Worm (Caenorhabditis elegans) whole organism, young adult: ENCODE data around the gene melo-3.
"Not testable (repeated sequence)": the region's sequence is repeated elsewhere in the genome, so short reads cannot be mapped to it uniquely, and the experiment has no call there.

Source experiments
- B0035.1 ChIP-seq: sonication (generic microtip); optimal IDR thresholded peaks from 2 replicates; lab custom pipeline; 2016; ENCODE audit warnings: missing genetic modification characterization, mild to moderate bottlenecking, missing compliant biosample characterization, missing genotype, missing genetic modification reagents
- B0261.1 ChIP-seq: sonication (generic microtip); optimal IDR thresholded peaks from 2 replicates; lab custom pipeline; 2016; ENCODE audit warnings: mild to moderate bottlenecking, missing genetic modification characterization, moderate library complexity, missing compliant biosample characterization
- B0336.3 ChIP-seq: fragments of 200-800 bp; sonication (Bioruptor generic); IDR thresholded peaks from 2 replicates; pipeline ENCODE4 v1.3.6; 2022; ENCODE audit warnings: missing genetic modification characterization, missing compliant biosample characterization
- D2030.7 ChIP-seq: fragments of 200-800 bp; sonication (Bioruptor generic); IDR thresholded peaks from 2 replicates; pipeline ENCODE4 v1.3.6; 2022; ENCODE audit warnings: missing genetic modification reagents, missing genetic modification characterization, missing compliant biosample characterization
- F33H1.4 ChIP-seq: fragments of 200-800 bp; sonication (Bioruptor generic); IDR thresholded peaks from 2 replicates; pipeline ENCODE4 v1.3.6; 2022; ENCODE audit warnings: missing genetic modification reagents, missing genetic modification characterization, missing compliant biosample characterization
- F49E8.2 ChIP-seq: sonication (generic microtip); optimal IDR thresholded peaks from 3 replicates; lab custom pipeline; 2017; ENCODE audit warnings: missing genetic modification characterization, mild to moderate bottlenecking, missing compliant biosample characterization, antibody characterized with exemption, moderate library complexity; ENCODE audit not compliant: insufficient read depth
- K11D2.4 ChIP-seq: fragments of 200-800 bp; sonication (Bioruptor generic); IDR thresholded peaks from 2 replicates; pipeline ENCODE4 v1.3.6; 2022; ENCODE audit warnings: missing genetic modification reagents, missing genetic modification characterization, missing compliant biosample characterization
- T26A5.8 ChIP-seq: sonication (generic microtip); optimal IDR thresholded peaks from 2 replicates; lab custom pipeline; 2016; ENCODE audit warnings: missing genetic modification characterization, missing compliant biosample characterization
- Y53F4B.3 ChIP-seq: fragments of 200-800 bp; sonication (Bioruptor generic); IDR thresholded peaks from 2 replicates; pipeline ENCODE4 v1.3.6; 2022; ENCODE audit warnings: missing genetic modification reagents, missing genetic modification characterization, missing compliant biosample characterization
- Y56A3A.18 ChIP-seq: fragments of 200-800 bp; sonication (Bioruptor generic); IDR thresholded peaks from 2 replicates; pipeline ENCODE4 v1.3.6; 2022; ENCODE audit warnings: missing genetic modification reagents, missing genetic modification characterization, missing compliant biosample characterization
- Y95B8A.8 ChIP-seq: fragments of 200-800 bp; sonication (Bioruptor generic); IDR thresholded peaks from 2 replicates; pipeline ENCODE4 v1.3.6; 2022; ENCODE audit warnings: missing genetic modification reagents, missing genetic modification characterization, missing compliant biosample characterization
- akir-1 ChIP-seq: fragments of 200-800 bp; sonication (Bioruptor generic); optimal IDR thresholded peaks from 2 replicates; lab custom pipeline; 2018; ENCODE audit warnings: mild to moderate bottlenecking, missing genetic modification characterization, moderate library complexity, missing compliant biosample characterization
- aptf-3 ChIP-seq: fragments of 200-800 bp; sonication (Bioruptor generic); IDR thresholded peaks from 2 replicates; pipeline ENCODE4 v1.3.6; 2022; ENCODE audit warnings: missing genetic modification characterization, missing compliant biosample characterization
- attf-3 ChIP-seq: fragments of 200-800 bp; sonication (Bioruptor generic); conservative IDR thresholded peaks from 2 replicates; pipeline ENCODE4 v1.3.6; 2022; ENCODE audit warnings: missing genetic modification reagents, missing genetic modification characterization, missing compliant biosample characterization
- attf-5 ChIP-seq: fragments of 200-800 bp; sonication (Bioruptor generic); optimal IDR thresholded peaks from 2 replicates; lab custom pipeline; 2018; ENCODE audit warnings: mild to moderate bottlenecking, missing genetic modification characterization, missing compliant biosample characterization
- cebp-2 ChIP-seq: fragments of 200-800 bp; sonication (Bioruptor generic); IDR thresholded peaks from 2 replicates; pipeline ENCODE4 v1.3.6; 2022; ENCODE audit warnings: missing genetic modification characterization, missing compliant biosample characterization
- ceh-27 ChIP-seq: fragments of 200-800 bp; sonication (Bioruptor generic); optimal IDR thresholded peaks from 2 replicates; lab custom pipeline; 2018; ENCODE audit warnings: mild to moderate bottlenecking, missing genetic modification characterization, moderate library complexity, missing compliant biosample characterization
- ceh-79 ChIP-seq: sonication (generic microtip); optimal IDR thresholded peaks from 2 replicates; lab custom pipeline; 2017; ENCODE audit warnings: mild to moderate bottlenecking, missing genetic modification characterization, missing compliant biosample characterization
- die-1 ChIP-seq: sonication (generic microtip); optimal IDR thresholded peaks from 2 replicates; lab custom pipeline; 2016; ENCODE audit warnings: missing genotype, mild to moderate bottlenecking, missing genetic modification characterization, missing compliant biosample characterization
- dox-1 ChIP-seq: fragments of 200-800 bp; sonication (Bioruptor generic); IDR thresholded peaks from 2 replicates; pipeline ENCODE4 v1.3.6; 2022; ENCODE audit warnings: missing genetic modification reagents, missing genetic modification characterization, missing compliant biosample characterization
- fkh-3 ChIP-seq: sonication (generic microtip); optimal IDR thresholded peaks from 2 replicates; lab custom pipeline; 2016; ENCODE audit warnings: mild to moderate bottlenecking, missing genetic modification characterization, missing compliant biosample characterization
- hmg-20 ChIP-seq: fragments of 200-800 bp; sonication (Bioruptor generic); IDR thresholded peaks from 2 replicates; pipeline ENCODE4 v1.3.6; 2022; ENCODE audit warnings: missing genetic modification reagents, missing genetic modification characterization, missing compliant biosample characterization
- hrde-1 ChIP-seq: sonication (generic microtip); optimal IDR thresholded peaks from 2 replicates; lab custom pipeline; 2016; ENCODE audit warnings: missing genetic modification characterization, mild to moderate bottlenecking, missing compliant biosample characterization, moderate library complexity, missing genotype, missing genetic modification reagents, borderline replicate concordance
- lag-1 ChIP-seq: fragments of 200-800 bp; sonication (Bioruptor generic); IDR thresholded peaks from 2 replicates; pipeline ENCODE4 v1.3.6; 2022; ENCODE audit warnings: missing genetic modification reagents, missing genetic modification characterization, missing compliant biosample characterization
- let-607 ChIP-seq, 2 experiments: fragments of 200-800 bp in 1 of 2; sonication (Bioruptor generic) in 1 of 2; sonication (generic microtip) in 1 of 2; optimal IDR thresholded peaks; 2 replicates each; lab custom pipeline; 2016 to 2018; ENCODE audit warnings: mild to moderate bottlenecking in 2 of 2, missing compliant biosample characterization in 2 of 2, missing genetic modification characterization in 2 of 2, moderate library complexity in 2 of 2, missing genotype in 1 of 2
- lin-26 ChIP-seq: fragments of 200-800 bp; sonication (Bioruptor generic); IDR thresholded peaks from 2 replicates; pipeline ENCODE4 v1.3.6; 2022; ENCODE audit warnings: missing genetic modification reagents, missing genetic modification characterization, missing compliant biosample characterization
- lir-1 ChIP-seq: fragments of 200-800 bp; sonication (Bioruptor generic); conservative IDR thresholded peaks from 2 replicates; pipeline ENCODE4 v1.3.6; 2022; ENCODE audit warnings: missing genetic modification reagents, missing genetic modification characterization, missing compliant biosample characterization
- lsl-1 ChIP-seq: fragments of 200-800 bp; sonication (Bioruptor generic); optimal IDR thresholded peaks from 2 replicates; lab custom pipeline; 2018; ENCODE audit warnings: mild to moderate bottlenecking, missing genetic modification characterization, moderate library complexity, missing compliant biosample characterization
- lsy-27 ChIP-seq: sonication (generic microtip); optimal IDR thresholded peaks from 2 replicates; lab custom pipeline; 2017; ENCODE audit warnings: missing genetic modification characterization, mild to moderate bottlenecking, missing compliant biosample characterization, antibody characterized with exemption, missing genotype, borderline replicate concordance; ENCODE audit not compliant: insufficient read depth
- madf-10 ChIP-seq: sonication (generic microtip); optimal IDR thresholded peaks from 2 replicates; lab custom pipeline; 2016; ENCODE audit warnings: mild to moderate bottlenecking, missing genetic modification characterization, missing compliant biosample characterization
- madf-6 ChIP-seq: fragments of 200-800 bp; sonication (Bioruptor generic); IDR thresholded peaks from 2 replicates; pipeline ENCODE4 v1.3.6; 2022; ENCODE audit warnings: missing genetic modification reagents, missing genetic modification characterization, missing compliant biosample characterization
- mcd-1 ChIP-seq: fragments of 200-800 bp; sonication (Bioruptor generic); IDR thresholded peaks from 2 replicates; pipeline ENCODE4 v1.3.6; 2022; ENCODE audit warnings: missing genetic modification reagents, missing genetic modification characterization, missing compliant biosample characterization
- mxl-1 ChIP-seq: sonication (generic microtip); optimal IDR thresholded peaks from 2 replicates; lab custom pipeline; 2016; ENCODE audit warnings: missing genetic modification characterization, missing compliant biosample characterization
- nfyb-1 ChIP-seq: fragments of 200-800 bp; sonication (Bioruptor generic); IDR thresholded peaks from 2 replicates; pipeline ENCODE4 v1.3.6; 2022; ENCODE audit warnings: missing genetic modification reagents, missing genetic modification characterization, missing compliant biosample characterization
- nhr-120 ChIP-seq: fragments of 200-800 bp; sonication (Bioruptor generic); IDR thresholded peaks from 2 replicates; pipeline ENCODE4 v1.3.6; 2022; ENCODE audit warnings: missing genetic modification characterization, missing compliant biosample characterization
- nhr-27 ChIP-seq: fragments of 200-800 bp; sonication (Bioruptor generic); optimal IDR thresholded peaks from 2 replicates; lab custom pipeline; 2018; ENCODE audit warnings: mild to moderate bottlenecking, missing genetic modification characterization, moderate library complexity, missing compliant biosample characterization
- pha-4 ChIP-seq: fragments of 150-350 bp; sonication (generic microtip); optimal IDR thresholded peaks from 2 replicates; lab custom pipeline; 2014; ENCODE audit warnings: missing biosample characterization, missing genetic modification reagents, missing genetic modification characterization
- rcor-1 ChIP-seq: fragments of 200-800 bp; sonication (Bioruptor generic); IDR thresholded peaks from 2 replicates; pipeline ENCODE4 v1.3.6; 2022; ENCODE audit warnings: missing genetic modification reagents, missing genetic modification characterization, missing compliant biosample characterization
- snpc-1.3 ChIP-seq: sonication (generic microtip); optimal IDR thresholded peaks from 2 replicates; lab custom pipeline; 2017; ENCODE audit warnings: missing genetic modification characterization, mild to moderate bottlenecking, missing compliant biosample characterization, antibody characterized with exemption, moderate library complexity, missing genotype, missing genetic modification reagents; ENCODE audit not compliant: insufficient read depth
- snpc-3.4 ChIP-seq: sonication (generic microtip); optimal IDR thresholded peaks from 2 replicates; lab custom pipeline; 2017; ENCODE audit warnings: missing genetic modification characterization, mild to moderate bottlenecking, missing compliant biosample characterization, antibody characterized with exemption, moderate library complexity, missing genotype, missing genetic modification reagents
- snpc-4 ChIP-seq, 5 experiments: fragments of 150-350 bp in 1 of 5; sonication (generic microtip) in 4 of 5; optimal IDR thresholded peaks; 2 replicates each; lab custom pipeline; 2014 to 2018; ENCODE audit warnings: missing genetic modification characterization in 5 of 5, missing biosample characterization in 3 of 5, antibody characterized with exemption in 2 of 5, mild to moderate bottlenecking in 2 of 5, missing compliant biosample characterization in 2 of 5, missing genotype in 2 of 5, moderate library complexity in 2 of 5, missing genetic modification reagents in 1 of 5
- sptf-2 ChIP-seq: fragments of 200-800 bp; sonication (Bioruptor generic); optimal IDR thresholded peaks from 2 replicates; lab custom pipeline; 2018; ENCODE audit warnings: mild to moderate bottlenecking, missing genetic modification characterization, missing compliant biosample characterization
- unc-130 ChIP-seq: sonication (generic microtip); optimal IDR thresholded peaks from 2 replicates; lab custom pipeline; 2016; ENCODE audit warnings: missing genetic modification reagents, missing genetic modification characterization, missing compliant biosample characterization
- ztf-25 ChIP-seq: fragments of 200-800 bp; sonication (Bioruptor generic); IDR thresholded peaks from 2 replicates; pipeline ENCODE4 v1.3.6; 2022; ENCODE audit warnings: missing genetic modification reagents, missing genetic modification characterization, missing compliant biosample characterization
- ztf-3 ChIP-seq: fragments of 200-800 bp; sonication (Bioruptor generic); optimal IDR thresholded peaks from 2 replicates; lab custom pipeline; 2018; ENCODE audit warnings: mild to moderate bottlenecking, missing genetic modification characterization, missing compliant biosample characterization

melo-3 gene

DNA sequence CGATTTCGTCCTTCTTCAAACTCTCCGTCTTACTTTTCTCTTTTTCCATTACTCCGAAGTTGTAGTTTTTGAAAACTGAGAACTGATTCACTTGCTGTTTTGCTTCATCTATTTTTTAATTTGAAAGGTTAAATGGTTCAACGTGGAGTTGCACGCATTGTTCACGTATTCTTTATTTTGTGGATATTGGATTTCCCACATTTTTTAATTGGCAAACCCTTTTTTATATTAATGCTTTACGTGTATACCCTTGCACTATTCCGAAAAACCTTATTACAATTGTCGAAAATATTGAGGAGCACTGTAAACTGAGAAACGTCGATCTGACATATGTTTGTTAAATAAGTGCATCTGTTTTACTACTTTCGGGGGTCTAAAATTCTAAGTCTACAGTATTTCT, at the start of gene melo-3:
melo-3 (minus strand) TSS at position 101 of the 400 bp plus-strand sequence.
- not testable (repeated sequence) for TF ChIP-seq fkh-3; unc-130 (GFP tag; lab: Kevin White, UChicago); hmg-20 (GFP tag; lab: Robert Waterston, UW)

DNA sequence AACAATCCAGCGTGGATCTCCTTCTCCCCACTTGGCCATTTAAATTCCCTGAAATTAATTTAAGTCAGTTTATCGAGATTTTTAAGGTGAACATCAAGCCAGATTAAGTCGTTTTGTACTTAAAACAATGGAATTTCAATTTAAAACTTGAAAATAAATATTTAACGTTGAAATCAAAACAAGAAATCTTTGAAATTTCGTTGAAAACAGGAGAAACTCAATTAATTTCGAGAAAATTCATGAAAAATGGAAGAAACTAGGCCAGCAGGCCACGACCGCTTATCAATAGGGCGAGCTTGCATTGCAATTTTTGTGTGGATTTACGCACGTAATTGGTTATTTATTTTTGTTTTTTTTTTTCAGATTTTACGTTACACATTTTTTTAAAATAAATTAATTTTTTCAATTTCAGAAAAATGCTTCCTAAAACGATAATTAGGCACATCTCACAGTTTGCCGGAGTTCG, 48.7 kb upstream of the melo-3 start, which contains the start of the genes ahsa-1 and C01G10.7:
ahsa-1 (minus strand) TSS at position 51 of the 466 bp plus-strand sequence.
C01G10.7 (plus strand) TSS at position 413 of the 466 bp plus-strand sequence.
- TF ChIP-seq nhr-120 = no peak
- TF ChIP-seq attf-3 (GFP tag; lab: Robert Waterston, UW) = peak; percentile 69
- no peak for TF ChIP-seq aptf-3 (GFP tag; lab: Robert Waterston, UW)
- peak; percentile 68 for TF ChIP-seq lsl-1 (GFP tag; lab: Kevin White, UChicago)
- no peak for TF ChIP-seq Y56A3A.18
- peak; percentile 79 for TF ChIP-seq madf-6 (GFP tag; lab: Robert Waterston, UW)
- TF ChIP-seq ztf-25 (GFP tag; lab: Robert Waterston, UW) = peak; percentile 71; the same call in 1 of the 2 replicates
- peak; percentile 23 for TF ChIP-seq hrde-1
- TF ChIP-seq nhr-27 (tag; lab: Kevin White, UChicago) = no peak
- 0 out of 2 replicates have a peak, but pooled peaks have one; percentile 55 for TF ChIP-seq K11D2.4 (GFP tag; lab: Robert Waterston, UW)
- TF ChIP-seq B0261.1 (tag; lab: Kevin White, UChicago) = peak; percentile 37
- no peak for TF ChIP-seq die-1 (tag; lab: Kevin White, UChicago)
- no peak for TF ChIP-seq T26A5.8 (tag; lab: Kevin White, UChicago)
- peak; percentile 82 for TF ChIP-seq lir-1 (GFP tag; lab: Robert Waterston, UW)
- no peak; the same call in 1 of the 2 replicates for TF ChIP-seq nfyb-1 (GFP tag; lab: Robert Waterston, UW)
- peak; percentile 41 for TF ChIP-seq sptf-2
- TF ChIP-seq attf-5 (GFP tag; lab: Kevin White, UChicago) = peak; percentile 93
- TF ChIP-seq F49E8.2 (tag; lab: Kevin White, UChicago) = peak; percentile 24
- TF ChIP-seq rcor-1 (GFP tag; lab: Robert Waterston, UW) = peak; percentile 84
- TF ChIP-seq B0336.3 (GFP tag; lab: Robert Waterston, UW) = no peak
- peak; percentile 31 for TF ChIP-seq akir-1 (GFP tag; lab: Kevin White, UChicago)
- TF ChIP-seq mxl-1 = no peak
- TF ChIP-seq ceh-27 = peak; percentile 92
- TF ChIP-seq pha-4 (tag; lab: Kevin White, UChicago) = no peak
- peak; percentile 93 for TF ChIP-seq dox-1 (GFP tag; lab: Robert Waterston, UW)
- TF ChIP-seq F33H1.4 (GFP tag; lab: Robert Waterston, UW) = peak; percentile 70
- TF ChIP-seq ztf-3 (GFP tag; lab: Kevin White, UChicago) = no peak
- TF ChIP-seq snpc-1.3 = peak; percentile 65
- peak; percentile 81; the same call in 1 of the 2 replicates for TF ChIP-seq Y95B8A.8 (GFP tag; lab: Robert Waterston, UW)
- peak in 1 of 2 experiments; percentile 77 for TF ChIP-seq let-607 (tag; optimal IDR thresholded peaks at IDR 0.05; lab: Kevin White, UChicago)
- TF ChIP-seq B0035.1 (tag; lab: Kevin White, UChicago) = peak; percentile 41
- TF ChIP-seq ceh-79 (tag; lab: Kevin White, UChicago) = peak; percentile 13
- TF ChIP-seq lin-26 (GFP tag; lab: Robert Waterston, UW) = 0 out of 2 replicates have a peak, but pooled peaks have one; percentile 8
- peak; percentile 98 for TF ChIP-seq mcd-1 (GFP tag; lab: Robert Waterston, UW)
- TF ChIP-seq D2030.7 (GFP tag; lab: Robert Waterston, UW) = peak; percentile 88
- no peak for TF ChIP-seq cebp-2
- no peak for TF ChIP-seq lsy-27 (tag; lab: Kevin White, UChicago)
- peak; percentile 87 for TF ChIP-seq madf-10 (tag; lab: Kevin White, UChicago)
- TF ChIP-seq Y53F4B.3 (GFP tag; lab: Robert Waterston, UW) = no peak
- no peak for TF ChIP-seq snpc-4 (GFP tag; optimal IDR thresholded peaks at IDR 0.05; lab: Kevin White, UChicago)
- TF ChIP-seq snpc-4 (tag; optimal IDR thresholded peaks at IDR 0.05; lab: Kevin White, UChicago) = peak in 3 of 4 experiments; percentile 69 to 85 (median 74)
- TF ChIP-seq snpc-3.4 (tag; lab: Kevin White, UChicago) = peak; percentile 51
- TF ChIP-seq lag-1 = no peak
